Worm (Caenorhabditis elegans) whole organism, midembryonic: ENCODE data around the gene nhr-43.

Experiments
- T22C8.4 ChIP-seq: fragments of 200-800 bp; sonication (Bioruptor generic); IDR thresholded peaks from 2 replicates; pipeline ENCODE4 v1.3.6; 2022; ENCODE audit warnings: missing genetic modification characterization, missing compliant biosample characterization
- cog-1 ChIP-seq: sonication (generic microtip); optimal IDR thresholded peaks from 2 replicates; lab custom pipeline; 2016; ENCODE audit warnings: missing genetic modification characterization, missing compliant biosample characterization
- flt-1 ChIP-seq: fragments of 200-800 bp; sonication (Bioruptor generic); IDR thresholded peaks from 2 replicates; pipeline ENCODE4 v1.3.6; 2022; ENCODE audit warnings: missing genetic modification characterization, missing compliant biosample characterization
- med-1 ChIP-seq: sonication (generic microtip); optimal IDR thresholded peaks from 2 replicates; lab custom pipeline; 2017; ENCODE audit warnings: missing genetic modification characterization, mild to moderate bottlenecking, missing compliant biosample characterization, antibody characterized with exemption, missing genetic modification reagents; ENCODE audit not compliant: insufficient read depth
- ref-1 ChIP-seq: fragments of 200-800 bp; sonication (Bioruptor generic); conservative IDR thresholded peaks from 2 replicates; pipeline ENCODE4 v1.3.6; 2022; ENCODE audit warnings: missing genetic modification reagents, missing genetic modification characterization, missing compliant biosample characterization
- tab-1 ChIP-seq: fragments of 200-800 bp; sonication (Bioruptor generic); IDR thresholded peaks from 2 replicates; pipeline ENCODE4 v1.3.6; 2022; ENCODE audit warnings: missing genetic modification characterization, missing compliant biosample characterization
- ztf-23 ChIP-seq: fragments of 200-800 bp; sonication (Bioruptor generic); IDR thresholded peaks from 2 replicates; pipeline ENCODE4 v1.3.6; 2022; ENCODE audit warnings: missing genetic modification reagents, missing genetic modification characterization, missing compliant biosample characterization

ce11 chrIV:11903676-11904075 is 4.3 kb downstream of the nhr-43 start:
- TF ChIP-seq cog-1 (tag; lab: Kevin White, UChicago): no peak
- no peak for TF ChIP-seq flt-1
- TF ChIP-seq ztf-23 (GFP tag; lab: Robert Waterston, UW): no peak
- no peak for TF ChIP-seq tab-1
- TF ChIP-seq T22C8.4 (GFP tag; lab: Robert Waterston, UW): no peak
- no peak for TF ChIP-seq ref-1 (GFP tag; lab: Robert Waterston, UW)
- TF ChIP-seq med-1 (GFP tag; lab: Kevin White, UChicago): no peak
